Worm (Caenorhabditis elegans) whole organism, young adult: ENCODE measurements around the gene mdt-28.

ENCODE experiments used
- B0019.2 ChIP-seq: fragments of 200-800 bp; sonication (Bioruptor generic); conservative IDR thresholded peaks from 2 replicates; pipeline ENCODE4 v1.3.6; 2022; ENCODE audit warnings: missing genetic modification reagents, missing genetic modification characterization, missing compliant biosample characterization
- C17E4.6 ChIP-seq: fragments of 200-800 bp; sonication (Bioruptor generic); IDR thresholded peaks from 2 replicates; pipeline ENCODE4 v1.3.6; 2022; ENCODE audit warnings: missing genetic modification reagents, missing genetic modification characterization, missing compliant biosample characterization
- ama-1 ChIP-seq, 3 experiments: fragments of 150-350 bp in 1 of 3; sonication (generic microtip) in 2 of 3; optimal IDR thresholded peaks; 2 replicates each; lab custom pipeline; 2014 to 2018; ENCODE audit warnings: missing biosample characterization in 2 of 3, missing genetic modification characterization in 2 of 3, missing genetic modification reagents in 2 of 3
- cebp-1 ChIP-seq, 2 experiments: fragments of 200-800 bp in 1 of 2; sonication (Bioruptor generic) in 1 of 2; sonication (generic microtip) in 1 of 2; IDR thresholded peaks in 1 of 2; optimal IDR thresholded peaks in 1 of 2; 2 replicates each; pipeline versions ENCODE4 v1.3.6 to Lab custom; 2017 to 2022; ENCODE audit warnings: missing compliant biosample characterization in 2 of 2, missing genetic modification characterization in 2 of 2, mild to moderate bottlenecking in 1 of 2, missing genetic modification reagents in 1 of 2, moderate library complexity in 1 of 2
- lag-1 ChIP-seq: fragments of 200-800 bp; sonication (Bioruptor generic); IDR thresholded peaks from 2 replicates; pipeline ENCODE4 v1.3.6; 2022; ENCODE audit warnings: missing genetic modification reagents, missing genetic modification characterization, missing compliant biosample characterization
- mes-4 ChIP-seq: sonication (generic microtip); optimal IDR thresholded peaks from 2 replicates; lab custom pipeline; 2016; ENCODE audit warnings: missing genotype, missing genetic modification characterization, missing compliant biosample characterization
- pha-4 ChIP-seq: fragments of 150-350 bp; sonication (generic microtip); optimal IDR thresholded peaks from 2 replicates; lab custom pipeline; 2014; ENCODE audit warnings: missing biosample characterization, missing genetic modification reagents, missing genetic modification characterization
- repo-1 ChIP-seq: sonication (generic microtip); optimal IDR thresholded peaks from 2 replicates; lab custom pipeline; 2017; ENCODE audit warnings: mild to moderate bottlenecking, missing genetic modification characterization, missing compliant biosample characterization
- sea-2 ChIP-seq: fragments of 200-800 bp; sonication (Bioruptor generic); IDR thresholded peaks from 2 replicates; pipeline ENCODE4 v1.3.6; 2022; ENCODE audit warnings: missing genetic modification characterization, missing compliant biosample characterization
- unc-130 ChIP-seq: sonication (generic microtip); optimal IDR thresholded peaks from 2 replicates; lab custom pipeline; 2016; ENCODE audit warnings: missing genetic modification reagents, missing genetic modification characterization, missing compliant biosample characterization
- unc-62 ChIP-seq: fragments of 150-350 bp; optimal IDR thresholded peaks from 2 replicates; lab custom pipeline; 2014; ENCODE audit warnings: missing biosample characterization, missing genetic modification reagents, missing genetic modification characterization

DNA sequence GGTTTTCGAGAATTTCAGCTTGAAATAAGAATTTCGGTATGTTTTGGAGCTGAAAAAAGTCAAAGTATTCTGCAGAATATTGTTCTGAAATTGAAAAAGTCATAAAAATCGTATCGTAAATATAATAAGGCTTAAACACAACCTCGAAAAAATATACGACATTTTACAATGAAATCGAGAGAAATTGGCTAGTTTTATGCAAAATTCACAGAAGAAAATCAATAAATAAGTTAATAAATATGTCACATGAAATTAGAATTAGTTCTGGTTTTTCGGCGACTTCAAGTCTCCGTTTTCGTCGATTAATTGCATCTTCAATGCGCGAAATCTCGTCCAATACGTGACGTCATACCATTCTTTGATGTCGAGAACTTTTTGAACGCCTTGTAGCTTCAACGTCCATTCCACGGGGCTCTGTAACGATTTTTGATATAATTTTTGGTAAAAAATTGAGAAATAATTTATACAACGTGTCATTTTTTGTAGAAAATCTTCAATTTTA is 2.2 kb upstream of the mdt-28 start, which contains the start of gene atx-3:
- TF ChIP-seq mes-4 (tag; lab: Kevin White, UChicago) (no peak), C17E4.6 (GFP tag; lab: Robert Waterston, UW) (no peak), unc-130 (GFP tag; lab: Kevin White, UChicago) (no peak), B0019.2 (GFP tag; lab: Robert Waterston, UW) (no peak), cebp-1 (GFP tag; IDR thresholded peaks at IDR 0.05; lab: Robert Waterston, UW) (no peak), cebp-1 (tag; optimal IDR thresholded peaks at IDR 0.05; lab: Kevin White, UChicago) (no peak), pha-4 (tag; lab: Kevin White, UChicago) (no peak), sea-2 (GFP tag; lab: Robert Waterston, UW) (no peak), repo-1 (tag; lab: Kevin White, UChicago) (no peak), ama-1 (optimal IDR thresholded peaks at IDR 0.05; lab: Kevin White, UChicago) (no peak), ama-1 (GFP tag; optimal IDR thresholded peaks at IDR 0.05; lab: Kevin White, UChicago) (no peak), lag-1 (GFP tag; lab: Robert Waterston, UW) (no peak), unc-62 (GFP tag; lab: Kevin White, UChicago) (no peak)
